Fruit fly (Drosophila melanogaster): ENCODE data around the gene Nedd8.
A peak's percentile ranks its signal among the peaks of the same experiment; 100 is the strongest.

Gene Nedd8

DNA sequence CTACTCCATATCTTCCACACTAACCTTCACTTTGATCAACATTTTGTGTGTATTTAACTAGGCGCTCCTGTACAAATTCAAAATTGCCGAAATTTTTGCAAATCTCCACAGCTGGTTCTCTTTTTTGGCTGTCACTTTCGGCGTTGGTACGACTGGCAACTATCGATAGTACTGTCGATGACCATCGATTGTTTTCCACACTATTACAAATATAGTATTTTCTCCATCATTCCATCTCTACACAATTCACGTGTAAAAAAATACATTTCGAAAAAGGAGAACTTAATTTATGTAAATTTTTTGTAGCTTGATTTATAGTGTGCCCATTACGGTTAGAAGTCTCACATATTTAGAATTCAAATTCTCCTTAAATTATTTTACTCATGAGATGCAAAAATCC is at the start of gene Nedd8 (continued):
- no peak for TF ChIP-seq CG6175 (GFP tag; IDR thresholded peaks at IDR 0.05)
- TF ChIP-seq CG2199 (GFP tag; IDR thresholded peaks at IDR 0.05): no peak
- TF ChIP-seq CG10979 (tag; optimal IDR thresholded peaks at IDR 0.05): no peak
- peak; percentile 92 for TF ChIP-seq CG42726 (GFP tag; IDR thresholded peaks at IDR 0.05; ENCODE audit: partially characterized antibody)
- TF ChIP-seq CG13624 (GFP tag; optimal IDR thresholded peaks at IDR 0.05): peak; percentile 11
- TF ChIP-seq ac (GFP tag; optimal IDR thresholded peaks at IDR 0.05): no peak
- no peak for TF ChIP-seq zfh2 (GFP tag; optimal IDR thresholded peaks at IDR 0.05)
- no peak for TF ChIP-seq zen (tag; optimal IDR thresholded peaks at IDR 0.05)
- no peak for TF ChIP-seq CG30431 (GFP tag; optimal IDR thresholded peaks at IDR 0.05)
- no peak for TF ChIP-seq fd96Cb (tag; optimal IDR thresholded peaks at IDR 0.05)
- no peak for TF ChIP-seq CG7987 (GFP tag; optimal IDR thresholded peaks at IDR 0.05)
- peak; percentile 83 for TF ChIP-seq Ets97D (GFP tag; optimal IDR thresholded peaks at IDR 0.05)
- TF ChIP-seq sr (GFP tag; IDR thresholded peaks at IDR 0.05): no peak
- no peak for TF ChIP-seq CG12744 (GFP tag; optimal IDR thresholded peaks at IDR 0.05)
- TF ChIP-seq pnt (GFP tag; optimal IDR thresholded peaks at IDR 0.05): no peak
- TF ChIP-seq NK7.1 (GFP tag; optimal IDR thresholded peaks at IDR 0.05): no peak
- peak; percentile 54 for TF ChIP-seq CG3163 (GFP tag; optimal IDR thresholded peaks at IDR 0.05)
- TF ChIP-seq CG13775 (GFP tag; optimal IDR thresholded peaks at IDR 0.05): no peak
- no peak for TF ChIP-seq CG9817 (tag; optimal IDR thresholded peaks at IDR 0.05)
- TF ChIP-seq CG10209 (GFP tag; optimal IDR thresholded peaks at IDR 0.05): no peak
- peak; percentile 71 for TF ChIP-seq CG10267 (tag; optimal IDR thresholded peaks at IDR 0.05)
- TF ChIP-seq Lim3 (GFP tag; IDR thresholded peaks at IDR 0.05): no peak
- peak; percentile 91 for TF ChIP-seq Opbp (GFP tag; IDR thresholded peaks at IDR 0.05; ENCODE audit: partially characterized antibody)
- TF ChIP-seq gsb-n (tag; optimal IDR thresholded peaks at IDR 0.05): no peak
- no peak for TF ChIP-seq CG10366 (GFP tag; IDR thresholded peaks at IDR 0.05)
- peak; percentile 86 for TF ChIP-seq knrl (GFP tag; IDR thresholded peaks at IDR 0.05; ENCODE audit: partially characterized antibody)
- TF ChIP-seq mld (GFP tag; IDR thresholded peaks at IDR 0.05; ENCODE audit: partially characterized antibody): peak; percentile 65; the same call in 2 of the 3 replicates
- TF ChIP-seq Elba2 (GFP tag; optimal IDR thresholded peaks at IDR 0.05): no peak
- TF ChIP-seq CG4282 (GFP tag; optimal IDR thresholded peaks at IDR 0.05): no peak
- TF ChIP-seq CG12659 (GFP tag; optimal IDR thresholded peaks at IDR 0.05): peak; percentile 71
- TF ChIP-seq Lhr (GFP tag; optimal IDR thresholded peaks at IDR 0.05): peak; percentile 53
- no peak for TF ChIP-seq slou (GFP tag; optimal IDR thresholded peaks at IDR 0.05)

DNA sequence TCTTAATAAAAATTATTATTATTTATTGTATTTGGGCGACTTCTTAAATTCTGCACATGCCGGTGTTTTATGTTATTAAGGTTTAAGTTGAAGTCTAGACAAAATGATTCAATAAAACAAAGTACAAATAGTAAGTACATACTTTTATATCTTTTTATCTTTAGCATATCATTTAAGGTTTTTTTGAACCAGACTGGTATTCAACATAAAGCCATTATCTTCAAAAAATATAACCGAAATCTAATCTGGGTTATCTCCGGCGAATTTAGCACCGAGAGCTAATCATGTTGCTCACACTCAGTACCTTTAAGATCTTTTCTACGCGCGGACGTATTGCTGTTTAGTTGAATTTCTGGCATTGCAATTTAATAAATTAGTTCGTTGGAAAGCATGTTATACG is 45.5 kb upstream of the Nedd8 start, which contains the start of gene CG31792:
TSS of gene CG31792 (plus strand) at position 301 of the 400 bp plus-strand sequence.
- TF ChIP-seq Hr51 (GFP tag; optimal IDR thresholded peaks at IDR 0.05) (no peak), CG15269 (tag; optimal IDR thresholded peaks at IDR 0.05) (peak; percentile 18), CG2678 (tag; optimal IDR thresholded peaks at IDR 0.05) (peak; percentile 3), da (GFP tag; optimal IDR thresholded peaks at IDR 0.05) (no peak), sd (tag; optimal IDR thresholded peaks at IDR 0.05) (peak; percentile 4), exex (tag; optimal IDR thresholded peaks at IDR 0.05) (peak; percentile 48), CG34376 (GFP tag; optimal IDR thresholded peaks at IDR 0.05) (peak; percentile 12)

All from whole organism, embryonic.